Fruit fly (Drosophila melanogaster) whole organism, larva: ENCODE results near the gene Osi4.

Experiments used
- noc ChIP-seq: fragments of 200-800 bp; sonication (Bioruptor generic); optimal IDR thresholded peaks from 3 replicates; lab custom pipeline; 2019; ENCODE audit warnings: missing biosample characterization, mild to moderate bottlenecking, missing genetic modification characterization, moderate library complexity

The Osi4 gene

DNA sequence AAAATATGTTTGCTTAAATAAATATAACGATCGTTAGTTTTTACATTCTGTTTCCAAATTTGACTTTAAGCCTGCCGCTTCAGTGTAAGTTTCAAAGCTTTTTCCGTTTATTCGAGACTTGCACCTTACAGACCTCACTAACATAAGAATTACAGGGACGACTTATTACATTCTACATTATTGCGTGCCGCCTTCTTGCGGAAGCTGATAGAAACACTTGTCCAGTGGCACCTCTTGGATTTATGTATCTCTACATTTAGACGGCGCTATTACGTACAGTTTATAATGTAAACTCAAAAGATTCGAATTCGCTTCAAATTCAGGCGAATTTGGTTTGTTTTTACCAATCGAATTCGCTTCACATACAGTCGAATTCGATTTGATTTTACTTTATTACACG lies 50.8 kb downstream of the Osi4 start:
- no peak for TF ChIP-seq noc
